Worm (Caenorhabditis elegans) whole organism, midembryonic: ENCODE measurements around the gene garr-1.
A peak's percentile ranks its signal among the peaks of the same experiment; 100 is the strongest.

Experiments used
- T22C8.4 ChIP-seq: fragments of 200-800 bp; sonication (Bioruptor generic); IDR thresholded peaks from 2 replicates; pipeline ENCODE4 v1.3.6; 2022; ENCODE audit warnings: missing genetic modification characterization, missing compliant biosample characterization
- cog-1 ChIP-seq: sonication (generic microtip); optimal IDR thresholded peaks from 2 replicates; lab custom pipeline; 2016; ENCODE audit warnings: missing genetic modification characterization, missing compliant biosample characterization
- flt-1 ChIP-seq: fragments of 200-800 bp; sonication (Bioruptor generic); IDR thresholded peaks from 2 replicates; pipeline ENCODE4 v1.3.6; 2022; ENCODE audit warnings: missing genetic modification characterization, missing compliant biosample characterization
- klf-2 ChIP-seq: fragments of 200-800 bp; sonication (Bioruptor generic); conservative IDR thresholded peaks from 2 replicates; pipeline ENCODE4 v1.3.6; 2022; ENCODE audit warnings: missing genetic modification reagents, missing genetic modification characterization, missing compliant biosample characterization
- med-1 ChIP-seq: sonication (generic microtip); optimal IDR thresholded peaks from 2 replicates; lab custom pipeline; 2017; ENCODE audit warnings: missing genetic modification characterization, mild to moderate bottlenecking, missing compliant biosample characterization, antibody characterized with exemption, missing genetic modification reagents; ENCODE audit not compliant: insufficient read depth
- ref-1 ChIP-seq: fragments of 200-800 bp; sonication (Bioruptor generic); conservative IDR thresholded peaks from 2 replicates; pipeline ENCODE4 v1.3.6; 2022; ENCODE audit warnings: missing genetic modification reagents, missing genetic modification characterization, missing compliant biosample characterization
- tab-1 ChIP-seq: fragments of 200-800 bp; sonication (Bioruptor generic); IDR thresholded peaks from 2 replicates; pipeline ENCODE4 v1.3.6; 2022; ENCODE audit warnings: missing genetic modification characterization, missing compliant biosample characterization
- ztf-23 ChIP-seq: fragments of 200-800 bp; sonication (Bioruptor generic); IDR thresholded peaks from 2 replicates; pipeline ENCODE4 v1.3.6; 2022; ENCODE audit warnings: missing genetic modification reagents, missing genetic modification characterization, missing compliant biosample characterization
- ztf-29 ChIP-seq: fragments of 200-800 bp; sonication (Bioruptor generic); IDR thresholded peaks from 2 replicates; pipeline ENCODE4 v1.3.6; 2022; ENCODE audit warnings: missing genetic modification reagents, missing genetic modification characterization, missing compliant biosample characterization

Gene garr-1

ce11 chrIV:387283-388048, 38.5 kb upstream of the garr-1 start:
- no peak for TF ChIP-seq flt-1 (GFP tag; lab: Robert Waterston, UW)
- TF ChIP-seq ztf-29 (GFP tag; lab: Robert Waterston, UW), result no peak
- TF ChIP-seq T22C8.4 (GFP tag; lab: Robert Waterston, UW), result no peak
- TF ChIP-seq cog-1, result no peak
- no peak for TF ChIP-seq tab-1 (GFP tag; lab: Robert Waterston, UW)
- TF ChIP-seq ztf-23 (GFP tag; lab: Robert Waterston, UW), result no peak
- no peak for TF ChIP-seq med-1

ce11 chrIV:388073-388472, 37.9 kb upstream of the garr-1 start, which contains the start of gene ssna-1:
TSS of gene ssna-1 (plus strand) at chrIV:388084.
- TF ChIP-seq ztf-29 (GFP tag; lab: Robert Waterston, UW) (no peak), flt-1 (GFP tag; lab: Robert Waterston, UW) (0 out of 2 replicates have a peak, but pooled peaks have one; percentile 38)

DNA sequence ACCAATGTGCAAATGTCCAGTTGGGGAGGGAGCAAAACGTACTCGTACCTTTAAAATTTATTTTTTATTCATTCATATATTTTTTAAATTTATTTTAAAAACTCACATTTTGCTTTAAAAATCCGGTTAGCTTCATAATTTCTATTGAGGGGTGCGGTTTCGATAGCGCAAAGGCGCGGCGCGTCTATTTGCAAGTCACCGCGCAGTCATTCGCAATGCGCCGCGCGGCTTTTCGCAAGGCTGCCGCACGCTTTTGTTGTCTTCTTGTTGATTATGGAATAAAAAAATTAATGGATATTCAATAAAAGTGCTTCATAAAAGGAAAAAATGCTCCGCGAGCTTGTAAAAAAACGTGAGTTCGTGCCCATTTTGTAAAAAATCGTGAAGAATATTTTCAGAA, 35.7 kb upstream of the garr-1 start, which contains the start of the genes ears-2 and uncp-18:
ears-2 (minus strand) TSS at position 190 of the 400 bp plus-strand sequence.
uncp-18 (plus strand) TSS at position 282 of the 400 bp plus-strand sequence.
- peak; percentile 87 for TF ChIP-seq ref-1 (GFP tag; lab: Robert Waterston, UW)
- TF ChIP-seq cog-1, result peak; percentile 95
- TF ChIP-seq ztf-23 (GFP tag; lab: Robert Waterston, UW), result peak; percentile 98
- peak; percentile 97 for TF ChIP-seq tab-1 (GFP tag; lab: Robert Waterston, UW)
- TF ChIP-seq T22C8.4 (GFP tag; lab: Robert Waterston, UW), result peak; percentile 96
- TF ChIP-seq med-1, result peak; percentile 98
- peak; percentile 95 for TF ChIP-seq flt-1 (GFP tag; lab: Robert Waterston, UW)
- peak; percentile 97 for TF ChIP-seq ztf-29 (GFP tag; lab: Robert Waterston, UW)
- peak; percentile 99 for TF ChIP-seq klf-2

- TF ChIP-seq T22C8.4 (GFP tag; lab: Robert Waterston, UW) (no peak), ztf-23 (GFP tag; lab: Robert Waterston, UW) (peak; percentile 27; the same call in 1 of the 2 replicates), cog-1 (no peak), tab-1 (GFP tag; lab: Robert Waterston, UW) (no peak), med-1 (no peak), ztf-29 (GFP tag; lab: Robert Waterston, UW) (no peak), flt-1 (GFP tag; lab: Robert Waterston, UW) (0 out of 2 replicates have a peak, but pooled peaks have one; percentile 57), klf-2 (no peak), ref-1 (GFP tag; lab: Robert Waterston, UW) (no peak)
These were observed 32.5 kb upstream of the garr-1 start, which contains the start of the genes T07A9.15 and nog-1 for ce11 chrIV:393409-393930. TSS of gene T07A9.15 (minus strand) at chrIV:393546. TSS of gene nog-1 (plus strand) at chrIV:393880.

DNA sequence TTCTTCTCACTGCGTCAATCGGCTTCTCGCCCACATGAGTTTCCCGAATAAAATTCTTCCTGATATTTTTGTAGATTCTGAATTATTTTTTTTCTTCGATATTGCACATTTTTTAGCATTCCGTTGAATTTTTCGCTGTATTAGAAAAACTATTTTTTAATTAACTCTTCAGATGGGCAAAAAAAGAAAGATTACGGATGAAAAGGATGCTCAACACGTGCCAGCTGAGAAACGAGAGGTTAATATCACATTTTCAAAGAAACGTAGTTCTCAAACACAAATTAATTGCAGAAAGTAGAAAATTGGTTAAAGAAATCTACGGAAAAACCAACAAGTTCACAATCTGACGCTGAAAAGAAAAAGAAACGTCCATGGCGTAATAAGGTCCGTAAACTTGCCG, 29.6 kb upstream of the garr-1 start, which contains the start of gene rrp-8:
rrp-8 (plus strand) TSS at position 173 of the 400 bp plus-strand sequence.
- no peak for TF ChIP-seq klf-2
- TF ChIP-seq cog-1, result no peak
- TF ChIP-seq ztf-23 (GFP tag; lab: Robert Waterston, UW), result no peak
- TF ChIP-seq ref-1 (GFP tag; lab: Robert Waterston, UW), result no peak
- no peak for TF ChIP-seq tab-1 (GFP tag; lab: Robert Waterston, UW)
- no peak for TF ChIP-seq ztf-29 (GFP tag; lab: Robert Waterston, UW)
- TF ChIP-seq med-1, result no peak
- no peak for TF ChIP-seq flt-1 (GFP tag; lab: Robert Waterston, UW)

DNA sequence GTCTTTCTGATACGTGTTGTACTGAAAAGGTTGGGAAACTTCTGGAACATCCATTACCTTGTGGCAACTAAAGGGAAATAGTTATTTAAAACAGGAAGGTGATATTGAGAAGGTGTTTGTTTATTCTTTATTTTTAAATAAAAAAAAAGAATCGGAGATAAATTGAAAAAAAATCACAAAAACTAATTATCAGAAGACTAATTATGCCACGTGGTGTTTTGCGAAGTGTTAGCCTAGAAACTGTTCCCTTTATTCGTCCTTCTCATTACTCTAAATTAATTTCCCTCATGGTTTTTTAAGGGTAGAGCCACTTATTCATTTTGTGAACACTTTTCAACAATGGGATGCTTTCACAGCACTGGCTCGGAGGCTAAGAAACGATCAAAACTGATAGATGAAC, 24.6 kb upstream of the garr-1 start, which contains the start of gene gpa-4:
gpa-4 (plus strand) TSS at position 301 of the 400 bp plus-strand sequence.
- TF ChIP-seq flt-1 (GFP tag; lab: Robert Waterston, UW) (no peak), med-1 (no peak), tab-1 (GFP tag; lab: Robert Waterston, UW) (no peak), ztf-23 (GFP tag; lab: Robert Waterston, UW) (no peak), T22C8.4 (GFP tag; lab: Robert Waterston, UW) (no peak), klf-2 (no peak), cog-1 (no peak), ref-1 (GFP tag; lab: Robert Waterston, UW) (no peak), ztf-29 (GFP tag; lab: Robert Waterston, UW) (no peak)

DNA sequence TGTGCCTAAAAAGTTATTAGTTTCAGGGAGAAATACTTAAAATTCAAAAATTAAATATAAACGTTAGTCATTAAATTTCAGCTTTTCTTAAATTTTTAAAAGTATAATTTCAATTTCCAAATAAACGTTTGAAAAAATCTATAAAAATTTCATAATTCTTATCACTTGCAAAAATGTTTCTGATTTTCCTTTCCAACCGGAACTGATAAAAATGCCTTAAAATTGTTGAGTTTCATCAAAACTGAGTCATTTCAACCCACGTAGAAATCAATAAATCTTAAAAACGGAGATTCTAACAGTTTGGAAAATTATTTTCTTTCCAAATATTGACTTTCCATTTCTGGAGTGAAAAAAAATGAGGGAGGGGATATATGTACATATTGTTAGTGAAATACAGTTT, 17.1 kb upstream of the garr-1 start:
- TF ChIP-seq cog-1 (no peak), T22C8.4 (GFP tag; lab: Robert Waterston, UW) (no peak), klf-2 (no peak), tab-1 (GFP tag; lab: Robert Waterston, UW) (no peak), flt-1 (GFP tag; lab: Robert Waterston, UW) (no peak), med-1 (no peak), ztf-29 (GFP tag; lab: Robert Waterston, UW) (no peak), ref-1 (GFP tag; lab: Robert Waterston, UW) (no peak), ztf-23 (GFP tag; lab: Robert Waterston, UW) (no peak)

DNA sequence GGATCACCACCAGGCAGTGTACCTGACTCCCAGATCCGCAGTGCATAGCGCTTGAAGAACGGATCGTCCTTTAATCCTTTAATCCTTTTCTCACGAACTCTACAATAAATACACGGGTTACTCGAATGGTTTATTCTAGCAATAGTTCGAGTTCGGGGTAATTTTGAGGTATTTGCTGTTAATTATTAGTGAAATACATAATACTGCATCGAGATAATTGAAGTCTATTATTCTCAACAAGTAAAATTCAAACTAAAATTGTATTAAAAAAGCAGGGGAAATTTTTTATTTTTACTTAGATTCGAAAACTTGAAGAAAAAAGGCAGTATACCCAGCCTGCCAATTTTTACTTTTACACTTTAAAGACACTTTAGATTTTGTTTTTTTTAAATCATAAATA, 16.0 kb upstream of the garr-1 start, which contains the start of gene kgb-1:
kgb-1 (minus strand) TSS at position 101 of the 400 bp plus-strand sequence.
- TF ChIP-seq T22C8.4 (GFP tag; lab: Robert Waterston, UW) (no peak), ref-1 (GFP tag; lab: Robert Waterston, UW) (no peak), tab-1 (GFP tag; lab: Robert Waterston, UW) (no peak), flt-1 (GFP tag; lab: Robert Waterston, UW) (no peak), ztf-23 (GFP tag; lab: Robert Waterston, UW) (no peak), klf-2 (no peak), cog-1 (no peak), med-1 (no peak), ztf-29 (GFP tag; lab: Robert Waterston, UW) (no peak)

DNA sequence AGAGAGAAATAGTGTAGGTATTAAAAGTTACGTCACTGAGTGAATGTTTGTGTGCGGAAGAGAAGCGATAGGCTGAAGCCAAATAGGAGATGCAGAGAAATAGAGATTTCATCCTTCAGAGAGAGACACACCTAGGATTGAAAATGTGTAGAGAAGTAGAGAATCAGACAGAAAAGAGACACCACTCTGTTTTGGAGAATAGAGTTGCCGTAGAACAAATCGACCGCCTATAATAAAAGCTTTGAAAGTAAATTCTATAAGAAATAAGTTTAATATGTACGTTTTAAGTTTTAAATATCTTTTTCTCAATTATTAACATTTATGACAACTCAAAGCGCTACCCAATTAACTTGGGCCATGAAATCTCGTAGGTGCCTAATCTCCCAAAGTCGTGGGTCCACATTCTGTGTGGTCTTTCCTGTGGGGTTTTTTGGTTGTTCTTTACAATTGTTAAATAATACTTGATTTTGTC, 15.5 kb upstream of the garr-1 start, which contains the start of gene T07A9.12:
T07A9.12 (plus strand) TSS at position 448 of the 472 bp plus-strand sequence.
- TF ChIP-seq cog-1, result peak; percentile 77
- TF ChIP-seq flt-1 (GFP tag; lab: Robert Waterston, UW), result 0 out of 2 replicates have a peak, but pooled peaks have one; percentile 39
- TF ChIP-seq ztf-29 (GFP tag; lab: Robert Waterston, UW), result peak; percentile 54; the same call in 1 of the 2 replicates
- TF ChIP-seq ztf-23 (GFP tag; lab: Robert Waterston, UW), result no peak
- no peak for TF ChIP-seq med-1
